Worm (Caenorhabditis elegans) whole organism, L2 larva: ENCODE results near the gene zfp-2.

Experiments used
- C34F6.9 ChIP-seq: fragments of 150-350 bp; optimal IDR thresholded peaks from 2 replicates; lab custom pipeline; 2014; ENCODE audit warnings: missing biosample characterization, missing genetic modification characterization
- F13H6.1 ChIP-seq: sonication (generic microtip); optimal IDR thresholded peaks from 2 replicates; lab custom pipeline; 2016; ENCODE audit warnings: missing genetic modification characterization, missing compliant biosample characterization
- R02D3.7 ChIP-seq: fragments of 150-350 bp; optimal IDR thresholded peaks from 2 replicates; lab custom pipeline; 2014; ENCODE audit warnings: missing biosample characterization, missing genetic modification characterization
- Y55F3AM.14 ChIP-seq: fragments of 200-800 bp; sonication (Bioruptor generic); optimal IDR thresholded peaks from 2 replicates; lab custom pipeline; 2018; ENCODE audit warnings: mild to moderate bottlenecking, missing genetic modification characterization, missing compliant biosample characterization
- alr-1 ChIP-seq: fragments of 150-350 bp; optimal IDR thresholded peaks from 2 replicates; lab custom pipeline; 2014; ENCODE audit warnings: missing biosample characterization, missing genetic modification characterization
- aly-2 ChIP-seq: fragments of 150-350 bp; optimal IDR thresholded peaks from 2 replicates; lab custom pipeline; 2014; ENCODE audit warnings: missing biosample characterization, missing genetic modification characterization
- ama-1 ChIP-seq: fragments of 150-350 bp; optimal IDR thresholded peaks from 2 replicates; lab custom pipeline; 2018; ENCODE audit warnings: inconsistent platforms
- blmp-1 ChIP-seq: sonication (generic microtip); optimal IDR thresholded peaks from 2 replicates; lab custom pipeline; 2017; ENCODE audit warnings: missing genetic modification characterization, mild to moderate bottlenecking, missing compliant biosample characterization, antibody characterized with exemption, moderate library complexity; ENCODE audit not compliant: insufficient read depth
- crh-2 ChIP-seq: sonication (generic microtip); optimal IDR thresholded peaks from 2 replicates; lab custom pipeline; 2017; ENCODE audit warnings: missing biosample characterization, missing genetic modification characterization
- egl-27 ChIP-seq: sonication (generic microtip); optimal IDR thresholded peaks from 3 replicates; lab custom pipeline; 2017; ENCODE audit warnings: missing biosample characterization, missing genetic modification reagents, missing genetic modification characterization
- elt-1 ChIP-seq: fragments of 150-350 bp; optimal IDR thresholded peaks from 2 replicates; lab custom pipeline; 2014; ENCODE audit warnings: missing biosample characterization, missing genetic modification characterization
- elt-3 ChIP-seq: sonication (generic microtip); optimal IDR thresholded peaks from 2 replicates; lab custom pipeline; 2017; ENCODE audit warnings: missing biosample characterization, missing genetic modification characterization
- fos-1 ChIP-seq: fragments of 150-350 bp; optimal IDR thresholded peaks from 2 replicates; lab custom pipeline; 2014; ENCODE audit warnings: missing biosample characterization, missing genetic modification characterization
- gmeb-1 ChIP-seq: fragments of 150-350 bp; optimal IDR thresholded peaks from 2 replicates; lab custom pipeline; 2014; ENCODE audit warnings: missing biosample characterization, missing genetic modification characterization
- lin-11 ChIP-seq: fragments of 150-350 bp; sonication (generic microtip); optimal IDR thresholded peaks from 2 replicates; lab custom pipeline; 2014; ENCODE audit warnings: missing biosample characterization, missing genetic modification characterization, inconsistent platforms, mixed read lengths
- lin-13 ChIP-seq: fragments of 150-350 bp; optimal IDR thresholded peaks from 2 replicates; lab custom pipeline; 2014; ENCODE audit warnings: missing biosample characterization, missing genetic modification reagents, missing genetic modification characterization
- lin-39 ChIP-seq: fragments of 150-350 bp; optimal IDR thresholded peaks from 2 replicates; lab custom pipeline; 2014; ENCODE audit warnings: missing biosample characterization, missing genetic modification reagents, missing genetic modification characterization
- lsy-2 ChIP-seq, 2 experiments: fragments of 150-350 bp in 1 of 2; sonication (generic microtip) in 1 of 2; optimal IDR thresholded peaks; 2 replicates each; lab custom pipeline; 2014 to 2017; ENCODE audit warnings: missing biosample characterization in 2 of 2, missing genetic modification characterization in 2 of 2
- mab-5 ChIP-seq: fragments of 150-350 bp; optimal IDR thresholded peaks from 2 replicates; lab custom pipeline; 2014; ENCODE audit warnings: missing biosample characterization, missing genetic modification characterization
- mbf-1 ChIP-seq: sonication (generic microtip); optimal IDR thresholded peaks from 2 replicates; lab custom pipeline; 2017; ENCODE audit warnings: missing biosample characterization, missing genetic modification characterization
- mdl-1 ChIP-seq, 2 experiments: fragments of 150-350 bp in 1 of 2; sonication (generic microtip) in 1 of 2; optimal IDR thresholded peaks; 2 replicates each; lab custom pipeline; 2017; ENCODE audit warnings: missing biosample characterization in 2 of 2, missing genetic modification characterization in 2 of 2
- nhr-10 ChIP-seq: sonication (generic microtip); optimal IDR thresholded peaks from 2 replicates; lab custom pipeline; 2017; ENCODE audit warnings: missing biosample characterization, missing genetic modification characterization
- nhr-11 ChIP-seq: fragments of 150-350 bp; optimal IDR thresholded peaks from 2 replicates; lab custom pipeline; 2014; ENCODE audit warnings: missing biosample characterization, missing genetic modification characterization
- nhr-12 ChIP-seq: fragments of 150-350 bp; optimal IDR thresholded peaks from 2 replicates; lab custom pipeline; 2014; ENCODE audit warnings: missing biosample characterization, missing genetic modification characterization
- nhr-129 ChIP-seq: fragments of 150-350 bp; optimal IDR thresholded peaks from 2 replicates; lab custom pipeline; 2014; ENCODE audit warnings: missing biosample characterization, missing genetic modification characterization
- nhr-21 ChIP-seq: fragments of 150-350 bp; optimal IDR thresholded peaks from 2 replicates; lab custom pipeline; 2014; ENCODE audit warnings: missing biosample characterization, missing genetic modification characterization
- nhr-23 ChIP-seq: fragments of 150-350 bp; optimal IDR thresholded peaks from 2 replicates; lab custom pipeline; 2014; ENCODE audit warnings: missing biosample characterization, missing genetic modification reagents, missing genetic modification characterization
- nhr-237 ChIP-seq: fragments of 150-350 bp; optimal IDR thresholded peaks from 2 replicates; lab custom pipeline; 2014; ENCODE audit warnings: missing biosample characterization, missing genetic modification characterization
- nhr-25 ChIP-seq: fragments of 150-350 bp; sonication (generic microtip); optimal IDR thresholded peaks from 3 replicates; lab custom pipeline; 2014; ENCODE audit warnings: missing biosample characterization, missing genetic modification characterization
- nhr-6 ChIP-seq: fragments of 150-350 bp; optimal IDR thresholded peaks from 2 replicates; lab custom pipeline; 2014; ENCODE audit warnings: missing biosample characterization, missing genetic modification characterization
- nhr-77 ChIP-seq: fragments of 150-350 bp; optimal IDR thresholded peaks from 2 replicates; lab custom pipeline; 2014; ENCODE audit warnings: missing biosample characterization, missing genetic modification characterization
- peb-1 ChIP-seq: fragments of 150-350 bp; optimal IDR thresholded peaks from 2 replicates; lab custom pipeline; 2014; ENCODE audit warnings: missing biosample characterization, missing genetic modification characterization
- sem-4 ChIP-seq: fragments of 150-350 bp; optimal IDR thresholded peaks from 2 replicates; lab custom pipeline; 2014; ENCODE audit warnings: missing biosample characterization, missing genetic modification reagents, missing genetic modification characterization
- skn-1 ChIP-seq: sonication (generic microtip); optimal IDR thresholded peaks from 2 replicates; lab custom pipeline; 2017; ENCODE audit warnings: missing biosample characterization, missing genetic modification characterization
- sma-3 ChIP-seq: sonication (generic microtip); optimal IDR thresholded peaks from 2 replicates; lab custom pipeline; 2016; ENCODE audit warnings: missing genetic modification reagents, missing genetic modification characterization, missing compliant biosample characterization
- sma-9 ChIP-seq, 2 experiments: fragments of 150-350 bp in 1 of 2; sonication (generic microtip) in 1 of 2; optimal IDR thresholded peaks; 2 replicates each; lab custom pipeline; 2014 to 2016; ENCODE audit warnings: missing genetic modification characterization in 2 of 2, mild to moderate bottlenecking in 1 of 2, missing biosample characterization in 1 of 2, missing compliant biosample characterization in 1 of 2, missing genetic modification reagents in 1 of 2, moderate library complexity in 1 of 2
- snpc-4 ChIP-seq: fragments of 150-350 bp; optimal IDR thresholded peaks from 2 replicates; lab custom pipeline; 2014; ENCODE audit warnings: missing biosample characterization, missing genetic modification characterization
- unc-39 ChIP-seq: fragments of 150-350 bp; optimal IDR thresholded peaks from 2 replicates; lab custom pipeline; 2014; ENCODE audit warnings: missing biosample characterization, missing genetic modification characterization
- unc-55 ChIP-seq: fragments of 150-350 bp; sonication (generic microtip); optimal IDR thresholded peaks from 3 replicates; lab custom pipeline; 2014; ENCODE audit warnings: missing biosample characterization, missing genetic modification reagents, missing genetic modification characterization
- unc-62 ChIP-seq: fragments of 150-350 bp; optimal IDR thresholded peaks from 2 replicates; lab custom pipeline; 2014; ENCODE audit warnings: missing biosample characterization, missing genetic modification reagents, missing genetic modification characterization
- zag-1 ChIP-seq: fragments of 150-350 bp; optimal IDR thresholded peaks from 2 replicates; lab custom pipeline; 2014; ENCODE audit warnings: missing biosample characterization, missing genetic modification characterization
- ztf-1 ChIP-seq: fragments of 200-800 bp; sonication (Bioruptor generic); conservative IDR thresholded peaks from 2 replicates; pipeline ENCODE4 v1.3.6; 2022; ENCODE audit warnings: missing genetic modification characterization, missing compliant biosample characterization
- ztf-4 ChIP-seq: fragments of 150-350 bp; optimal IDR thresholded peaks from 2 replicates; lab custom pipeline; 2014; ENCODE audit warnings: missing biosample characterization, missing genetic modification characterization

The zfp-2 gene

ce11 chrII:9601679-9602078, 44.2 kb downstream of the zfp-2 start:
- TF ChIP-seq snpc-4 (tag; lab: Kevin White, UChicago) (no peak), sma-9 (GFP tag; optimal IDR thresholded peaks at IDR 0.05; lab: Kevin White, UChicago) (peak; percentile 87), sma-9 (tag; optimal IDR thresholded peaks at IDR 0.05; lab: Kevin White, UChicago) (no peak), nhr-25 (tag; lab: Kevin White, UChicago) (peak; percentile 86), nhr-6 (peak; percentile 27), ztf-1 (GFP tag; lab: Robert Waterston, UW) (no peak), nhr-23 (no peak), nhr-10 (no peak), aly-2 (tag; lab: Kevin White, UChicago) (no peak), nhr-21 (tag; lab: Kevin White, UChicago) (peak; percentile 12), lin-39 (tag; lab: Kevin White, UChicago) (no peak), gmeb-1 (tag; lab: Kevin White, UChicago) (peak; percentile 54), sem-4 (tag; lab: Kevin White, UChicago) (peak; percentile 72), lsy-2 (tag; optimal IDR thresholded peaks at IDR 0.05; lab: Kevin White, UChicago) (peak in 1 of 2 experiments; percentile 60), mdl-1 (tag; optimal IDR thresholded peaks at IDR 0.05; lab: Kevin White, UChicago) (peak; percentile 3 to 70), F13H6.1 (tag; lab: Kevin White, UChicago) (no peak), mbf-1 (tag; lab: Kevin White, UChicago) (no peak), crh-2 (peak; percentile 75), nhr-129 (tag; lab: Kevin White, UChicago) (peak; percentile 86), fos-1 (tag; lab: Kevin White, UChicago) (no peak), blmp-1 (peak; percentile 68), Y55F3AM.14 (GFP tag; lab: Kevin White, UChicago) (no peak), C34F6.9 (tag; lab: Kevin White, UChicago) (peak; percentile 36), R02D3.7 (no peak), lin-13 (GFP tag; lab: Kevin White, UChicago) (peak; percentile 9), ztf-4 (tag; lab: Kevin White, UChicago) (peak; percentile 72), sma-3 (GFP tag; lab: Kevin White, UChicago) (peak; percentile 17)

- TF ChIP-seq unc-62 (GFP tag; lab: Kevin White, UChicago) (no peak), unc-39 (tag; lab: Kevin White, UChicago) (no peak), mdl-1 (tag; optimal IDR thresholded peaks at IDR 0.05; lab: Kevin White, UChicago) (no peak), peb-1 (tag; lab: Kevin White, UChicago) (no peak), gmeb-1 (tag; lab: Kevin White, UChicago) (peak; percentile 17), nhr-21 (tag; lab: Kevin White, UChicago) (no peak), lin-11 (tag; lab: Kevin White, UChicago) (no peak), unc-55 (no peak), alr-1 (tag; lab: Kevin White, UChicago) (no peak), nhr-12 (tag; lab: Kevin White, UChicago) (no peak), blmp-1 (peak; percentile 45), crh-2 (peak; percentile 42), sma-9 (GFP tag; optimal IDR thresholded peaks at IDR 0.05; lab: Kevin White, UChicago) (peak; percentile 55), sma-9 (tag; optimal IDR thresholded peaks at IDR 0.05; lab: Kevin White, UChicago) (no peak), elt-3 (no peak), ztf-1 (GFP tag; lab: Robert Waterston, UW) (no peak), mab-5 (tag; lab: Kevin White, UChicago) (no peak), nhr-77 (no peak), ztf-4 (tag; lab: Kevin White, UChicago) (no peak), mbf-1 (tag; lab: Kevin White, UChicago) (no peak)
Observed at ce11 chrII:9602566-9602965, 45.1 kb downstream of the zfp-2 start.

- TF ChIP-seq R02D3.7 = peak; percentile 22
- TF ChIP-seq mbf-1 (tag; lab: Kevin White, UChicago) = no peak
- peak; percentile 68 for TF ChIP-seq nhr-11 (tag; lab: Kevin White, UChicago)
- TF ChIP-seq alr-1 (tag; lab: Kevin White, UChicago) = peak; percentile 76
- peak; percentile 93 for TF ChIP-seq sem-4 (tag; lab: Kevin White, UChicago)
- peak; percentile 84 for TF ChIP-seq lin-13 (GFP tag; lab: Kevin White, UChicago)
- TF ChIP-seq Y55F3AM.14 (GFP tag; lab: Kevin White, UChicago) = peak; percentile 79
- TF ChIP-seq nhr-21 (tag; lab: Kevin White, UChicago) = peak; percentile 97
- peak; percentile 97 for TF ChIP-seq crh-2
- peak; percentile 96 for TF ChIP-seq blmp-1
- peak; percentile 99 for TF ChIP-seq sma-9 (GFP tag; optimal IDR thresholded peaks at IDR 0.05; lab: Kevin White, UChicago)
- peak; percentile 70 for TF ChIP-seq sma-9 (tag; optimal IDR thresholded peaks at IDR 0.05; lab: Kevin White, UChicago)
- peak; percentile 92 for TF ChIP-seq ztf-4 (tag; lab: Kevin White, UChicago)
- no peak for TF ChIP-seq nhr-237 (tag; lab: Kevin White, UChicago)
- peak; percentile 98 for TF ChIP-seq nhr-129 (tag; lab: Kevin White, UChicago)
- TF ChIP-seq nhr-6 = peak; percentile 96
- TF ChIP-seq zag-1 = peak; percentile 78
- peak; percentile 45 for TF ChIP-seq skn-1 (tag; lab: Kevin White, UChicago)
- peak; percentile 96 for TF ChIP-seq fos-1 (tag; lab: Kevin White, UChicago)
- TF ChIP-seq lsy-2 (tag; optimal IDR thresholded peaks at IDR 0.05; lab: Kevin White, UChicago) = peak; percentile 32 to 95
- peak; percentile 84 for TF ChIP-seq unc-62 (GFP tag; lab: Kevin White, UChicago)
- peak; percentile 67 for TF ChIP-seq unc-55
- TF ChIP-seq nhr-10 = peak; percentile 54
- TF ChIP-seq mab-5 (tag; lab: Kevin White, UChicago) = peak; percentile 79
- peak; percentile 96 for TF ChIP-seq egl-27 (tag; lab: Kevin White, UChicago)
- TF ChIP-seq F13H6.1 (tag; lab: Kevin White, UChicago) = peak; percentile 96
- TF ChIP-seq mdl-1 (tag; optimal IDR thresholded peaks at IDR 0.05; lab: Kevin White, UChicago) = peak; percentile 99 to 100
- no peak for TF ChIP-seq unc-39 (tag; lab: Kevin White, UChicago)
- peak; percentile 97 for TF ChIP-seq nhr-25 (tag; lab: Kevin White, UChicago)
- peak; percentile 57 for TF ChIP-seq ama-1 (lab: Kevin White, UChicago)
- peak; percentile 98 for TF ChIP-seq C34F6.9 (tag; lab: Kevin White, UChicago)
- peak; percentile 96 for TF ChIP-seq sma-3 (GFP tag; lab: Kevin White, UChicago)
- no peak for TF ChIP-seq elt-1 (tag; lab: Kevin White, UChicago)
- TF ChIP-seq snpc-4 (tag; lab: Kevin White, UChicago) = peak; percentile 53
Observed at ce11 chrII:9603419-9603818, 46.0 kb downstream of the zfp-2 start.
